Fruit fly (Drosophila melanogaster) whole organism, prepupa: Measurements from ENCODE around the gene CG13724.

Experiments used
- CG3032 ChIP-seq: fragments of 200-800 bp; optimal IDR thresholded peaks from 2 replicates; lab custom pipeline; 2019; ENCODE audit warnings: missing biosample characterization, mild to moderate bottlenecking, missing genetic modification characterization, moderate library complexity

The CG13724 gene

dm6 chr3L:17366936-17367335 is 44.3 kb downstream of the CG13724 start:
- TF ChIP-seq CG3032 (tag; lab: Kevin White, UChicago), result no peak
- TF ChIP-seq, all 60 proteins: peak for 0
